Fruit fly (Drosophila melanogaster): ENCODE data around the gene tant.

Gene tant

DNA sequence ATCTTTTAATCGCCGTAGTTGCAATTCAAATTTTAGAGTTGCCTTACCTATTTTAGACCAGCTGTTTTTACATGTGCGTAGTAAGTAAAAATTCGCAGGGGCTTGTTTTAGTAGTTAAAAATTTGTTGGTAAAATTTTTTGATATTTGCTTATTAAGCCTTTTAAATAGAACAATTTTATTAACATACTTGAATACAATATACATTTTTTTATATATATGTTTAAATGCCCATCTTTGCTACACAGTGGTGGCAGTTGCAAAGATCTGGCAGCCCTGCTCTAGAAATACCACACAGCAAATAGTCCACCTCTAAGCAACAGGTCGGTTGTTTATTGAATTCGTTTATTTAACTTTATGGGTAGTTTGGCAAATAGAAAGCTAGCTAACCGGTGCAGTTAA, 39.8 kb downstream of the tant start, which contains the start of the genes CG10467 and loj (continued):
- TF ChIP-seq Eip93F (GFP tag; optimal IDR thresholded peaks at IDR 0.05): peak; percentile 22
- peak; percentile 92 for TF ChIP-seq CG31627 (GFP tag; optimal IDR thresholded peaks at IDR 0.05)
- peak; percentile 95 for TF ChIP-seq CG11902 (GFP tag; optimal IDR thresholded peaks at IDR 0.05)
- TF ChIP-seq Hr38 (GFP tag; optimal IDR thresholded peaks at IDR 0.05): peak; percentile 40
- peak in 1 of 2 experiments; percentile 53 for TF ChIP-seq ss (GFP tag; optimal IDR thresholded peaks at IDR 0.05)
- peak; percentile 89 for TF ChIP-seq CG10669 (GFP tag; optimal IDR thresholded peaks at IDR 0.05)
- peak; percentile 89 for TF ChIP-seq Ets96B (tag; optimal IDR thresholded peaks at IDR 0.05)
- TF ChIP-seq CG8632 (GFP tag; optimal IDR thresholded peaks at IDR 0.05): peak; percentile 87
- TF ChIP-seq Ets21C (GFP tag; optimal IDR thresholded peaks at IDR 0.05): peak; percentile 85
- TF ChIP-seq dsx (GFP tag; optimal IDR thresholded peaks at IDR 0.05; ENCODE audit: poor library complexity, severe bottlenecking): peak; percentile 82
- peak; percentile 96 for TF ChIP-seq CG10631 (GFP tag; optimal IDR thresholded peaks at IDR 0.05)
- no peak for TF ChIP-seq CG16779 (tag; optimal IDR thresholded peaks at IDR 0.05)
- TF ChIP-seq salr (GFP tag; optimal IDR thresholded peaks at IDR 0.05): peak; percentile 74 to 83
- TF ChIP-seq dac (GFP tag; optimal IDR thresholded peaks at IDR 0.05): peak; percentile 78
- TF ChIP-seq spab (GFP tag; optimal IDR thresholded peaks at IDR 0.05): peak; percentile 68
- peak; percentile 92 for TF ChIP-seq CG3032 (tag; optimal IDR thresholded peaks at IDR 0.05)
- TF ChIP-seq Sox14 (GFP tag; optimal IDR thresholded peaks at IDR 0.05): peak; percentile 81
- peak; percentile 83 for TF ChIP-seq fkh (GFP tag; optimal IDR thresholded peaks at IDR 0.05)
- peak; percentile 83 for TF ChIP-seq CG6792 (GFP tag; optimal IDR thresholded peaks at IDR 0.05)
- TF ChIP-seq CG7368 (GFP tag; optimal IDR thresholded peaks at IDR 0.05): peak; percentile 84
- no peak for TF ChIP-seq CG6854 (GFP tag; optimal IDR thresholded peaks at IDR 0.05)
- TF ChIP-seq fd59A (GFP tag; optimal IDR thresholded peaks at IDR 0.05): peak; percentile 80
- peak; percentile 91 for TF ChIP-seq achi (GFP tag; optimal IDR thresholded peaks at IDR 0.05)
- TF ChIP-seq Sox15 (GFP tag; optimal IDR thresholded peaks at IDR 0.05): peak; percentile 94
- peak; percentile 80 for TF ChIP-seq CG11762 (GFP tag; optimal IDR thresholded peaks at IDR 0.05; ENCODE audit: insufficient read depth)
- TF ChIP-seq CG34406 (GFP tag; optimal IDR thresholded peaks at IDR 0.05): peak; percentile 90
- peak; percentile 94 for TF ChIP-seq CG11294 (GFP tag; IDR thresholded peaks at IDR 0.05)
- peak; percentile 75 for TF ChIP-seq CG6808 (GFP tag; optimal IDR thresholded peaks at IDR 0.05)
- TF ChIP-seq CG3919 (GFP tag; optimal IDR thresholded peaks at IDR 0.05): peak; percentile 91
- peak; percentile 22 for TF ChIP-seq CG9139 (GFP tag; optimal IDR thresholded peaks at IDR 0.05)
- peak; percentile 93 for TF ChIP-seq cyc (GFP tag; optimal IDR thresholded peaks at IDR 0.05)

DNA sequence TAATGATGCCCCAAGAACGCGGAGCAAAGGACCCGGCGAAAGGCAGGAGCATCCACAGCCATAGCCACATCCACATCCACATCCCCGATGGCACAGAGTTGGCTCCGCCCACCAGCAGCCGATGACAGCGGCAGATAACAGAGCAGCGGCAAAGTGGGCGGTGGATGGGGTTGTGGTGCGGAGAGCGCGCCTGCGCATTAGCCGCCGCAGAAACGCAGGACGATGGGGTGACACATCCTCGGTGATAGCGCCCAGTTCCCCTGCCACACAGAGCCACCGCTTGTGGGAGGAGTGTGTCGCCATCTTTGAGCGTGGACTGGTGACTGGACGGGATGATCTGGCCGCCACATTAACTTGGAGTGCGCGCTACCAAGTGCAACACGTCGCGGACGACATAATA, 42.3 kb downstream of the tant start, which contains the start of gene Ets65A:
Gene Ets65A, plus strand, starts transcription at position 348 of the 400 bp plus-strand sequence.
- TF ChIP-seq CG7368 (GFP tag; optimal IDR thresholded peaks at IDR 0.05) (peak; percentile 53), Hr39 (GFP tag; optimal IDR thresholded peaks at IDR 0.05) (no peak)

DNA sequence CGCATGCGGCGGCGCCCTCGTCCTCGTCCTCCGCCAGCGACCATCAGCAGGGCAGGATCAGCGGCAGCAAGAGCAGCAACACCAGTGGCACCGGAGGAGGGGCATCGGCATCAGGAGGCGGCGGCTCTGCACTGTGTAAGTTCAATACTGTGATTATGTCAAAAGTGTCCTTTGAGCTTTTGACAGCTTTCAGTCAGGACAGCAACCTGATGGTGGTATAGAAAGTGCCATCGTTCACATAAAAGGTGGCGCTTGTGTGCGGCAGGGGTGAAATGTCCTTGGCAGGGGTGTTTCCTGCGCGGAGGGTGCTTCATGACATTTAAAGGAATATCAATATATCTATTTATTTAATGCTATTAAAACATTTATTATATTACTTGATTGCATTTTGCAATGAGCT, 48.7 kb downstream of the tant start:
- TF ChIP-seq CG10669 (GFP tag; optimal IDR thresholded peaks at IDR 0.05) (no peak), pdm3 (GFP tag; optimal IDR thresholded peaks at IDR 0.05) (no peak), spab (GFP tag; optimal IDR thresholded peaks at IDR 0.05) (no peak), Hr4 (GFP tag; optimal IDR thresholded peaks at IDR 0.05) (no peak)

DNA sequence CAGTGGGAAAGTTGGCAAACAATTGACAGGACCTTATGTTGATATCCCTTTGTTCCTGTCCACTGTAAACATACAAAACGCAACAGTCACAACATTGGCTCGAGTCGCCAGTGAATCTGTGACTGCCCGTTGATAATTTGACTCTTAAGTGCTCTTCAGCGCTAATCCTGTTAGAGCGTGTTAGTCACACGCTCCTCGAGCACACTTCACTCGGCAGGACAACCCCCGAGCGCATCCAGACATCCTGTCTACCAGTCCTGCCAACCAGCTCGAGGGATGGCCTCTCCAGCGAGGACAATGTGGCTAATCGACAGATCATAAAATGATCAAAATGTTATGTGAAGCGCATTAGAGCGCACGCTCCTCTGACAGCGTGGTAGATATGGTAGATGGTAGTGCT, 49.6 kb downstream of the tant start:
- TF ChIP-seq OdsH (GFP tag; optimal IDR thresholded peaks at IDR 0.05): no peak
- no peak for TF ChIP-seq Smox (GFP tag; optimal IDR thresholded peaks at IDR 0.05)
- no peak for TF ChIP-seq CG6792 (GFP tag; optimal IDR thresholded peaks at IDR 0.05)
- no peak for TF ChIP-seq esn (GFP tag; optimal IDR thresholded peaks at IDR 0.05)
- no peak for TF ChIP-seq CG1621 (tag; optimal IDR thresholded peaks at IDR 0.05)
- no peak for TF ChIP-seq CG6276 (GFP tag; optimal IDR thresholded peaks at IDR 0.05)
- no peak for TF ChIP-seq CG16779 (tag; optimal IDR thresholded peaks at IDR 0.05)
- TF ChIP-seq CG15336 (GFP tag; IDR thresholded peaks at IDR 0.05): no peak
- TF ChIP-seq Eip93F (GFP tag; optimal IDR thresholded peaks at IDR 0.05): no peak
- TF ChIP-seq Sox102F (GFP tag; optimal IDR thresholded peaks at IDR 0.05): no peak
